Worm (Caenorhabditis elegans) whole organism, mixed stage, embryonic: ENCODE measurements around the gene npr-9.
A peak's percentile ranks its signal among the peaks of the same experiment; 100 is the strongest.

Experiments
- M03D4.4 ChIP-seq: sonication (generic microtip); optimal IDR thresholded peaks from 2 replicates; lab custom pipeline; 2017; ENCODE audit warnings: mild to moderate bottlenecking, missing genetic modification characterization, missing compliant biosample characterization
- bed-3 ChIP-seq: fragments of 200-800 bp; sonication (Bioruptor generic); optimal IDR thresholded peaks from 3 replicates; lab custom pipeline; 2018; ENCODE audit warnings: mild to moderate bottlenecking, missing genetic modification characterization, moderate library complexity, missing compliant biosample characterization
- blmp-1 ChIP-seq: fragments of 150-350 bp; optimal IDR thresholded peaks from 2 replicates; lab custom pipeline; 2014; ENCODE audit warnings: missing biosample characterization, missing genetic modification characterization
- ceh-39 ChIP-seq: fragments of 150-350 bp; optimal IDR thresholded peaks from 2 replicates; lab custom pipeline; 2014; ENCODE audit warnings: missing biosample characterization, missing genetic modification characterization
- ceh-43 ChIP-seq: fragments of 200-800 bp; sonication (Bioruptor generic); optimal IDR thresholded peaks from 2 replicates; lab custom pipeline; 2018; ENCODE audit warnings: mild to moderate bottlenecking, missing genetic modification characterization, moderate library complexity, missing compliant biosample characterization
- ceh-83 ChIP-seq: fragments of 200-800 bp; sonication (Bioruptor generic); optimal IDR thresholded peaks from 2 replicates; lab custom pipeline; 2018; ENCODE audit warnings: mild to moderate bottlenecking, missing genetic modification characterization, missing compliant biosample characterization
- ces-1 ChIP-seq: fragments of 150-350 bp; optimal IDR thresholded peaks from 2 replicates; lab custom pipeline; 2014; ENCODE audit warnings: missing biosample characterization, missing genetic modification reagents, missing genetic modification characterization
- cnd-1 ChIP-seq: fragments of 200-800 bp; sonication (Bioruptor generic); optimal IDR thresholded peaks from 2 replicates; lab custom pipeline; 2018; ENCODE audit warnings: mild to moderate bottlenecking, missing genetic modification characterization, missing compliant biosample characterization
- drap-1 ChIP-seq: fragments of 200-800 bp; sonication (Bioruptor generic); optimal IDR thresholded peaks from 3 replicates; lab custom pipeline; 2018; ENCODE audit warnings: mild to moderate bottlenecking, missing genetic modification characterization, missing compliant biosample characterization
- elt-1 ChIP-seq: sonication (generic microtip); optimal IDR thresholded peaks from 2 replicates; lab custom pipeline; 2017; ENCODE audit warnings: missing genetic modification characterization, mild to moderate bottlenecking, missing compliant biosample characterization, antibody characterized with exemption, moderate library complexity, borderline replicate concordance; ENCODE audit not compliant: insufficient read depth
- elt-3 ChIP-seq: fragments of 150-350 bp; optimal IDR thresholded peaks from 2 replicates; lab custom pipeline; 2014; ENCODE audit warnings: missing biosample characterization, missing genetic modification characterization
- flh-1 ChIP-seq: fragments of 200-800 bp; sonication (Bioruptor generic); optimal IDR thresholded peaks from 2 replicates; lab custom pipeline; 2018; ENCODE audit warnings: mild to moderate bottlenecking, missing genetic modification characterization, moderate library complexity, missing compliant biosample characterization
- ham-2 ChIP-seq: fragments of 200-800 bp; sonication (Bioruptor generic); optimal IDR thresholded peaks from 2 replicates; lab custom pipeline; 2018; ENCODE audit warnings: mild to moderate bottlenecking, missing genetic modification characterization, missing compliant biosample characterization
- hlh-1 ChIP-seq: fragments of 150-350 bp; optimal IDR thresholded peaks from 2 replicates; lab custom pipeline; 2014; ENCODE audit warnings: missing biosample characterization, missing genetic modification reagents, missing genetic modification characterization
- lin-13 ChIP-seq: fragments of 150-350 bp; optimal IDR thresholded peaks from 2 replicates; lab custom pipeline; 2014; ENCODE audit warnings: missing biosample characterization, missing genetic modification characterization
- lin-32 ChIP-seq: fragments of 200-800 bp; sonication (Bioruptor generic); optimal IDR thresholded peaks from 2 replicates; lab custom pipeline; 2018; ENCODE audit warnings: mild to moderate bottlenecking, missing genetic modification characterization, missing compliant biosample characterization
- lsy-2 ChIP-seq: fragments of 150-350 bp; optimal IDR thresholded peaks from 2 replicates; lab custom pipeline; 2014; ENCODE audit warnings: missing biosample characterization, missing genetic modification characterization
- mab-5 ChIP-seq: fragments of 150-350 bp; optimal IDR thresholded peaks from 2 replicates; lab custom pipeline; 2014; ENCODE audit warnings: missing biosample characterization, missing genetic modification characterization
- mep-1 ChIP-seq: fragments of 150-350 bp; optimal IDR thresholded peaks from 2 replicates; lab custom pipeline; 2017; ENCODE audit warnings: missing biosample characterization, missing genetic modification reagents, missing genetic modification characterization, inconsistent platforms
- mls-2 ChIP-seq: sonication (generic microtip); optimal IDR thresholded peaks from 2 replicates; lab custom pipeline; 2016; ENCODE audit warnings: mild to moderate bottlenecking, missing genetic modification characterization, moderate library complexity, missing compliant biosample characterization
- nhr-12 ChIP-seq: fragments of 150-350 bp; optimal IDR thresholded peaks from 2 replicates; lab custom pipeline; 2014; ENCODE audit warnings: missing biosample characterization, missing genetic modification characterization
- nhr-2 ChIP-seq: fragments of 150-350 bp; optimal IDR thresholded peaks from 2 replicates; lab custom pipeline; 2014; ENCODE audit warnings: missing biosample characterization, missing genetic modification characterization
- nhr-237 ChIP-seq: fragments of 150-350 bp; optimal IDR thresholded peaks from 2 replicates; lab custom pipeline; 2014; ENCODE audit warnings: missing biosample characterization, missing genetic modification characterization
- nhr-28 ChIP-seq: fragments of 150-350 bp; optimal IDR thresholded peaks from 2 replicates; lab custom pipeline; 2014; ENCODE audit warnings: missing biosample characterization, missing genetic modification characterization
- nhr-76 ChIP-seq: sonication (generic microtip); optimal IDR thresholded peaks from 2 replicates; lab custom pipeline; 2017; ENCODE audit warnings: missing biosample characterization, missing genetic modification characterization
- pha-4 ChIP-seq: fragments of 150-350 bp; optimal IDR thresholded peaks from 2 replicates; lab custom pipeline; 2018; ENCODE audit warnings: missing biosample characterization, missing genetic modification reagents, missing genetic modification characterization
- sem-2 ChIP-seq: fragments of 200-800 bp; sonication (Bioruptor generic); optimal IDR thresholded peaks from 2 replicates; lab custom pipeline; 2018; ENCODE audit warnings: mild to moderate bottlenecking, missing genetic modification characterization, missing compliant biosample characterization
- snpc-4 ChIP-seq: fragments of 150-350 bp; optimal IDR thresholded peaks from 2 replicates; lab custom pipeline; 2014; ENCODE audit warnings: missing biosample characterization, missing genetic modification characterization
- sptf-1 ChIP-seq: sonication (generic microtip); optimal IDR thresholded peaks from 2 replicates; lab custom pipeline; 2017; ENCODE audit warnings: mild to moderate bottlenecking, missing genetic modification characterization, moderate library complexity, missing compliant biosample characterization
- tbx-8 ChIP-seq: fragments of 200-800 bp; sonication (Bioruptor generic); optimal IDR thresholded peaks from 2 replicates; lab custom pipeline; 2018; ENCODE audit warnings: mild to moderate bottlenecking, missing genetic modification characterization, moderate library complexity, missing compliant biosample characterization
- unc-120 ChIP-seq: sonication (generic microtip); optimal IDR thresholded peaks from 2 replicates; lab custom pipeline; 2017; ENCODE audit warnings: missing genetic modification characterization, missing compliant biosample characterization; ENCODE audit not compliant: poor library complexity, severe bottlenecking
- unc-39 ChIP-seq: fragments of 150-350 bp; optimal IDR thresholded peaks from 2 replicates; lab custom pipeline; 2014; ENCODE audit warnings: missing biosample characterization, missing genetic modification characterization
- unc-62 ChIP-seq: fragments of 150-350 bp; optimal IDR thresholded peaks from 2 replicates; lab custom pipeline; 2014; ENCODE audit warnings: missing biosample characterization, missing genetic modification reagents, missing genetic modification characterization
- zip-8 ChIP-seq: fragments of 150-350 bp; optimal IDR thresholded peaks from 2 replicates; lab custom pipeline; 2014; ENCODE audit warnings: missing biosample characterization, missing genetic modification characterization
- ztf-11 ChIP-seq: fragments of 150-350 bp; optimal IDR thresholded peaks from 2 replicates; lab custom pipeline; 2014; ENCODE audit warnings: missing biosample characterization, missing genetic modification characterization

npr-9 gene

DNA sequence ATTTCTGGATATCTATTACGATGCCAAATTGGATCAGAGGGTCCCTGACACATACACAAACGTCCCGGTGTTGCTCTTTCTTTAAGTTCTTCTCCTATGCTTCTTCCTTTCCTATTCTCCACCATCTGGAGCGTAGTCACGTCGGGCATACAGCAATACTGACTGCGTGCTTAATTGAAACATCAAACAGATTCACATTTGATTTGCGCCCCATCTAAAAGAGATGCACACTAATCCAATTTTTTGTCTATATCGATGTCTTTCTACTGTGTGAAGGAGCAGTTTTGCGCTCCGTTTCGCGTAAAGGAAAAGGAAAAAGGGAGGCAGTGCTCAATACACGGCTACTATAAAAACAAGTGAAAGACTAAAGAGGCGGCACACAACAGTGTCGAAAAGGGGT is 814 bp upstream of the npr-9 start:
- TF ChIP-seq pha-4 (no peak), nhr-12 (tag; lab: Kevin White, UChicago) (no peak), ham-2 (no peak), lin-13 (no peak), drap-1 (GFP tag; lab: Kevin White, UChicago) (no peak), ceh-39 (tag; lab: Kevin White, UChicago) (no peak), ces-1 (GFP tag; lab: Kevin White, UChicago) (peak; percentile 90), lsy-2 (tag; lab: Kevin White, UChicago) (no peak)

DNA sequence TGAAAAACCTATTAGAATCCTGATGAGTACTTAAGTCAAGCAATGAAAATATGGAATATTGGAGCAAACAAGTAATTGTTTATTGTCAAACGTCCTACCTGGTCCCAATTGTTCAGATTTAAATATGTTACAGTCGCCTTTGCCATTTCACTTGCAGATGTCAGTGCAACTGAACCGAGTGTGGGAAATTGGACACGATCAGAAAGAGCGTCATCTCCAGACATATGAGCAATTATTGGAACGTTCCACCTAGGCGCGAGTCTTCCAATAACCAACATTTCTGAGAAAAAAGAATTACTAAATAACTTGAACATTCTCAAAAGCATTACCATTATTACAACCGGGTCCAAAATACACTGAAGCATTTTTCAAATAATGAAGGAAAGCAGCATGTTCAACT is 7.6 kb downstream of the npr-9 start:
- no peak for TF ChIP-seq nhr-12 (tag; lab: Kevin White, UChicago)
- TF ChIP-seq blmp-1 (tag; lab: Kevin White, UChicago) = no peak
- TF ChIP-seq drap-1 (GFP tag; lab: Kevin White, UChicago) = no peak
- TF ChIP-seq nhr-237 = no peak
- no peak for TF ChIP-seq mls-2
- TF ChIP-seq hlh-1 (tag; lab: Kevin White, UChicago) = no peak
- no peak for TF ChIP-seq sem-2 (GFP tag; lab: Kevin White, UChicago)
- TF ChIP-seq pha-4 = no peak
- TF ChIP-seq cnd-1 = no peak

DNA sequence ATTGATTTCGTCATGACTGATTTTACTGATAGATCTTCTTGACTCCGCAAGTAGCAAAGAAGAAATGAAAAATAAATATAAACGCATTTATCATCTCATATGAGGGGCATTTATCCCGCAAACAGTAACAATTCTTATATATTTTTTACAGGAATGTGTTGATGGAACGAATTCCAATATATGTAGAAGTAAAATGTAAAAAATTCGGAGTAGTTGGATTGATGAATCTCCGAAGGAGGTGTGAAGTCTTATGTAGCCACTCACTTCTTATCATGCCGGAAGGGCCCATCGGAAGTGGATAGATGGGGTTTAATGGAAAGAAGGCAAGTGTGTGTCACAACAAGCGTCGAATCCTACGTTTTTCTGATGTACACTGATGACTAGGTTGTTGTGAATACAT is 8.3 kb downstream of the npr-9 start, which contains the start of gene gcy-9:
TSS of gene gcy-9 (minus strand) at position 101 of the 400 bp plus-strand sequence.
- TF ChIP-seq unc-120 (tag; lab: Kevin White, UChicago) (no peak), nhr-12 (tag; lab: Kevin White, UChicago) (no peak), nhr-76 (no peak), ceh-43 (no peak), elt-1 (tag; lab: Kevin White, UChicago) (no peak), ceh-39 (tag; lab: Kevin White, UChicago) (no peak), cnd-1 (no peak)

DNA sequence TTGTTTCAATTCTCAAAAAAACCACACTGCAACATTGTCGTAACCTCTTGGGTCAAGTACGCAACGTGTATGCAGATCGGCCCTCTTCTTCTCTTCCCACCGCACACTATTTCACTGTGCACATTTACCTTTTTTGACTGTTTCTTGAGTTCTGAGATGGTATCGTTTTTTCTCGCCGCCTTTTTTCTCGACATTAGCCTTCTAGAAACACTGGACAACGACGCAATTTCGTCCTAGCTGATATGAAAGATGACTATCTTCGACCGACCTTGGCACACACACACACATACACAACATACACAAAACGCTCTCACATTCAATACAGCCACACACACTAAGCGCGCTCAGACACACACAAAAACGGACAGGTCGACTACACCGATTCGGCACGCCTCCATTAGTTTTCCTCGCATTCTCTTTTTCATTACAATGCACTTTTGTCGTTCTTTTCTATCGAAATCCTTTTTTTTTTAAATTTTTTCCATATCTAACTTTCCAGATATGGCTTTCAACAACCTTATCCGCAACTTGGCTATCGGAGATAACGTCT is 9.9 kb downstream of the npr-9 start, which contains the start of gene aco-1:
TSS of gene aco-1 (plus strand) at position 500 of the 550 bp plus-strand sequence.
- TF ChIP-seq blmp-1 (tag; lab: Kevin White, UChicago) (no peak), zip-8 (tag; lab: Kevin White, UChicago) (no peak), cnd-1 (no peak), elt-3 (tag; lab: Kevin White, UChicago) (no peak), ceh-39 (tag; lab: Kevin White, UChicago) (no peak), ceh-83 (GFP tag; lab: Kevin White, UChicago) (no peak), mep-1 (tag; lab: Kevin White, UChicago) (peak; percentile 21), nhr-2 (tag; lab: Kevin White, UChicago) (peak; percentile 52), mls-2 (peak; percentile 15), sptf-1 (tag; lab: Kevin White, UChicago) (peak; percentile 27), drap-1 (GFP tag; lab: Kevin White, UChicago) (no peak), elt-1 (tag; lab: Kevin White, UChicago) (peak; percentile 71), ztf-11 (tag; lab: Kevin White, UChicago) (no peak), bed-3 (GFP tag; lab: Kevin White, UChicago) (no peak), tbx-8 (no peak), ceh-43 (no peak), unc-120 (tag; lab: Kevin White, UChicago) (no peak), hlh-1 (tag; lab: Kevin White, UChicago) (no peak), lin-13 (peak; percentile 24), nhr-12 (tag; lab: Kevin White, UChicago) (peak; percentile 15), nhr-76 (no peak), snpc-4 (tag; lab: Kevin White, UChicago) (no peak), nhr-28 (tag; lab: Kevin White, UChicago) (no peak), unc-39 (no peak), mab-5 (tag; lab: Kevin White, UChicago) (no peak), sem-2 (GFP tag; lab: Kevin White, UChicago) (no peak), unc-62 (GFP tag; lab: Kevin White, UChicago) (no peak), nhr-237 (no peak), flh-1 (GFP tag; lab: Kevin White, UChicago) (no peak), ces-1 (GFP tag; lab: Kevin White, UChicago) (no peak), ham-2 (peak; percentile 23), M03D4.4 (tag; lab: Kevin White, UChicago) (peak; percentile 27), pha-4 (no peak), lsy-2 (tag; lab: Kevin White, UChicago) (no peak), lin-32 (GFP tag; lab: Kevin White, UChicago) (no peak)
